Fruit fly (Drosophila melanogaster): Measurements from ENCODE around the gene lic.

lic gene

dm6 chrX:13135702-13136101, 44.8 kb downstream of the lic start (continued):
- TF ChIP-seq CG30431 (GFP tag; optimal IDR thresholded peaks at IDR 0.05) (peak; percentile 5), Drgx (GFP tag; IDR thresholded peaks at IDR 0.05) (peak; percentile 75), Atf-2 (GFP tag; optimal IDR thresholded peaks at IDR 0.05) (peak; percentile 39), CG2889 (GFP tag; IDR thresholded peaks at IDR 0.05) (no peak), PHDP (tag; optimal IDR thresholded peaks at IDR 0.05) (peak; percentile 48), CG4424 (GFP tag; optimal IDR thresholded peaks at IDR 0.05) (peak; percentile 63), da (GFP tag; optimal IDR thresholded peaks at IDR 0.05) (no peak), tx (GFP tag; optimal IDR thresholded peaks at IDR 0.05) (peak; percentile 9), crol (GFP tag; IDR thresholded peaks at IDR 0.05) (peak; percentile 36; the same call in 1 of the 2 replicates), btn (GFP tag; optimal IDR thresholded peaks at IDR 0.05) (peak; percentile 28), her (GFP tag; optimal IDR thresholded peaks at IDR 0.05) (no peak), lola (GFP tag; optimal IDR thresholded peaks at IDR 0.05) (no peak), sens-2 (GFP tag; IDR thresholded peaks at IDR 0.05) (0 out of 2 replicates have a peak, but pooled peaks have one; percentile 39), Dip2 (GFP tag; IDR thresholded peaks at IDR 0.05) (no peak), Ets65A (GFP tag) (peak; percentile 86), sna (GFP tag; IDR thresholded peaks at IDR 0.05; ENCODE audit: partially characterized antibody) (no peak), CG31441 (GFP tag; IDR thresholded peaks at IDR 0.05) (peak; percentile 62), CG12769 (tag; optimal IDR thresholded peaks at IDR 0.05) (peak; percentile 39), Awh (GFP tag; IDR thresholded peaks at IDR 0.05) (peak; percentile 75), CG7963 (GFP tag; IDR thresholded peaks at IDR 0.05; ENCODE audit: partially characterized antibody) (no peak), lab (GFP tag; optimal IDR thresholded peaks at IDR 0.05) (peak; percentile 69), CG10209 (GFP tag; optimal IDR thresholded peaks at IDR 0.05) (peak; percentile 48), CG8478 (optimal IDR thresholded peaks at IDR 0.05) (no peak), NfI (GFP tag; optimal IDR thresholded peaks at IDR 0.05) (peak; percentile 54), CG8359 (GFP tag; optimal IDR thresholded peaks at IDR 0.05; ENCODE audit: borderline replicate concordance) (peak; percentile 37), Antp (GFP tag; optimal IDR thresholded peaks at IDR 0.05) (peak; percentile 40), CG17186 (GFP tag; optimal IDR thresholded peaks at IDR 0.05) (no peak), CG1832 (GFP tag; optimal IDR thresholded peaks at IDR 0.05) (no peak), Adf1 (GFP tag; IDR thresholded peaks at IDR 0.05) (no peak), Hsf (GFP tag; optimal IDR thresholded peaks at IDR 0.05) (peak; percentile 39), pb (GFP tag; optimal IDR thresholded peaks at IDR 0.05) (peak; percentile 24), CG10654 (GFP tag; optimal IDR thresholded peaks at IDR 0.05) (peak; percentile 34), Hr39 (optimal IDR thresholded peaks at IDR 0.05) (no peak), Scr (GFP tag; IDR thresholded peaks at IDR 0.05; ENCODE audit: partially characterized antibody) (no peak), CG14710 (tag; optimal IDR thresholded peaks at IDR 0.05) (peak; percentile 24), NFAT (GFP tag; IDR thresholded peaks at IDR 0.05) (no peak), CG10959 (GFP tag; IDR thresholded peaks at IDR 0.05) (0 out of 2 replicates have a peak, but pooled peaks have one; percentile 18), Stat92E (GFP tag; optimal IDR thresholded peaks at IDR 0.05) (no peak), zfh2 (GFP tag; optimal IDR thresholded peaks at IDR 0.05) (peak; percentile 42), pzg (GFP tag; optimal IDR thresholded peaks at IDR 0.05) (no peak), BEAF-32 (GFP tag; optimal IDR thresholded peaks at IDR 0.05) (no peak), Med (GFP tag) (peak; percentile 89), dimm (GFP tag; IDR thresholded peaks at IDR 0.05) (0 out of 2 replicates have a peak, but pooled peaks have one; percentile 10), CG11560 (tag; IDR thresholded peaks at IDR 0.05) (no peak), kah (GFP tag; optimal IDR thresholded peaks at IDR 0.05) (peak; percentile 46), Nf-YB (GFP tag; optimal IDR thresholded peaks at IDR 0.05) (peak; percentile 9), CG16863 (GFP tag; optimal IDR thresholded peaks at IDR 0.05) (peak; percentile 32), wek (GFP tag; optimal IDR thresholded peaks at IDR 0.05) (peak; percentile 14), Ssrp (tag; optimal IDR thresholded peaks at IDR 0.05) (peak; percentile 66), Gsc (GFP tag; IDR thresholded peaks at IDR 0.05) (0 out of 2 replicates have a peak, but pooled peaks have one; percentile 31), Fer3 (tag; optimal IDR thresholded peaks at IDR 0.05) (peak; percentile 45)

All from whole organism, embryonic.